Fruit fly (Drosophila melanogaster) whole organism, pupa: Measurements from ENCODE around the gene LysX.

Experiments used
- CG12605 ChIP-seq: fragments of 200-800 bp; sonication (Bioruptor generic); IDR thresholded peaks from 2 replicates; pipeline ENCODE4 v1.3.6; 2022; ENCODE audit warnings: missing biosample characterization, missing genetic modification characterization
- CG13204 ChIP-seq: fragments of 200-800 bp; sonication (Bioruptor generic); optimal IDR thresholded peaks from 2 replicates; lab custom pipeline; 2018; ENCODE audit warnings: missing biosample characterization, mild to moderate bottlenecking, missing genetic modification characterization, moderate library complexity
- CG17806 ChIP-seq: fragments of 200-800 bp; sonication (Bioruptor generic); optimal IDR thresholded peaks from 2 replicates; lab custom pipeline; 2018; ENCODE audit warnings: missing biosample characterization, mild to moderate bottlenecking, missing genetic modification characterization, moderate library complexity
- CG34367 ChIP-seq: fragments of 200-800 bp; sonication (Bioruptor generic); optimal IDR thresholded peaks from 2 replicates; lab custom pipeline; 2018; ENCODE audit warnings: missing biosample characterization, mild to moderate bottlenecking, missing genetic modification characterization
- CG4496 ChIP-seq: fragments of 200-800 bp; sonication (Bioruptor generic); IDR thresholded peaks from 3 replicates; pipeline ENCODE4 v1.3.6; 2022; ENCODE audit warnings: missing biosample characterization, missing genetic modification characterization
- CG8301 ChIP-seq: fragments of 200-800 bp; sonication (Bioruptor generic); optimal IDR thresholded peaks from 2 replicates; lab custom pipeline; 2018; ENCODE audit warnings: missing biosample characterization, mild to moderate bottlenecking, missing genetic modification characterization
- CG9948 ChIP-seq: fragments of 200-800 bp; sonication (Bioruptor generic); optimal IDR thresholded peaks from 2 replicates; lab custom pipeline; 2018; ENCODE audit warnings: missing biosample characterization, mild to moderate bottlenecking, missing genetic modification characterization, moderate library complexity
- D1 ChIP-seq: fragments of 200-800 bp; sonication (Bioruptor generic); optimal IDR thresholded peaks from 2 replicates; lab custom pipeline; 2018; ENCODE audit warnings: missing biosample characterization, mild to moderate bottlenecking, missing genetic modification characterization, moderate library complexity
- Pif1B ChIP-seq: fragments of 200-800 bp; sonication (Bioruptor generic); optimal IDR thresholded peaks from 3 replicates; lab custom pipeline; 2016; ENCODE audit warnings: missing biosample characterization, missing genetic modification characterization
- Snoo ChIP-seq: fragments of 200-800 bp; sonication (Bioruptor generic); optimal IDR thresholded peaks from 3 replicates; lab custom pipeline; 2017; ENCODE audit warnings: missing biosample characterization, mild to moderate bottlenecking, missing genetic modification characterization, inconsistent platforms
- rn ChIP-seq: fragments of 200-800 bp; sonication (Bioruptor generic); IDR thresholded peaks from 2 replicates; pipeline ENCODE4 v1.3.6; 2022; ENCODE audit warnings: missing biosample characterization, missing genetic modification characterization

- TF ChIP-seq Pif1B (no peak), CG9948 (tag; lab: Kevin White, UChicago) (no peak), CG34367 (tag; lab: Kevin White, UChicago) (no peak), CG8301 (no peak), CG12605 (GFP tag; lab: Robert Waterston, UW) (no peak), CG4496 (GFP tag; lab: Robert Waterston, UW) (no peak), D1 (tag; lab: Kevin White, UChicago) (no peak), CG13204 (GFP tag; lab: Kevin White, UChicago) (no peak), Snoo (tag; lab: Kevin White, UChicago) (no peak), CG17806 (tag; lab: Kevin White, UChicago) (no peak), rn (GFP tag; lab: Robert Waterston, UW) (no peak)
These were observed 42.4 kb downstream of the LysX start for dm6 chr3L:1152540-1153348.
